Worm (Caenorhabditis elegans) whole organism, L3 larva: Measurements from ENCODE around the gene smcr-8.
A peak's percentile ranks its signal among the peaks of the same experiment; 100 is the strongest.

Experiments
- aly-2 ChIP-seq: fragments of 150-350 bp; optimal IDR thresholded peaks from 2 replicates; lab custom pipeline; 2014; ENCODE audit warnings: missing biosample characterization, missing genetic modification characterization
- ama-1 ChIP-seq: fragments of 150-350 bp; optimal IDR thresholded peaks from 2 replicates; lab custom pipeline; 2018
- ceh-16 ChIP-seq: sonication (generic microtip); optimal IDR thresholded peaks from 2 replicates; lab custom pipeline; 2017; ENCODE audit warnings: missing biosample characterization, missing genetic modification characterization
- ceh-28 ChIP-seq: fragments of 150-350 bp; optimal IDR thresholded peaks from 2 replicates; lab custom pipeline; 2014; ENCODE audit warnings: missing biosample characterization, missing genetic modification reagents, missing genetic modification characterization
- ceh-82 ChIP-seq: fragments of 150-350 bp; optimal IDR thresholded peaks from 2 replicates; lab custom pipeline; 2014; ENCODE audit warnings: missing biosample characterization, missing genetic modification characterization
- daf-12 ChIP-seq: fragments of 150-350 bp; optimal IDR thresholded peaks from 2 replicates; lab custom pipeline; 2014; ENCODE audit warnings: missing biosample characterization, missing genetic modification reagents, missing genetic modification characterization
- egl-27 ChIP-seq: sonication (generic microtip); optimal IDR thresholded peaks from 4 replicates; lab custom pipeline; 2017; ENCODE audit warnings: missing biosample characterization, missing genetic modification reagents, missing genetic modification characterization
- egl-5 ChIP-seq: fragments of 150-350 bp; optimal IDR thresholded peaks from 2 replicates; lab custom pipeline; 2017; ENCODE audit warnings: missing biosample characterization, missing genetic modification reagents, missing genetic modification characterization, inconsistent platforms
- elt-1 ChIP-seq: fragments of 150-350 bp; optimal IDR thresholded peaks from 2 replicates; lab custom pipeline; 2014; ENCODE audit warnings: missing biosample characterization, missing genetic modification characterization
- elt-3 ChIP-seq, 3 experiments: fragments of 150-350 bp in 1 of 3; sonication (generic microtip) in 2 of 3; optimal IDR thresholded peaks; 2 replicates in 2 of 3; 4 replicates in 1 of 3; lab custom pipeline; 2014 to 2017; ENCODE audit warnings: missing biosample characterization in 3 of 3, missing genetic modification characterization in 3 of 3
- fkh-2 ChIP-seq: fragments of 150-350 bp; optimal IDR thresholded peaks from 2 replicates; lab custom pipeline; 2014; ENCODE audit warnings: missing biosample characterization, missing genetic modification reagents, missing genetic modification characterization
- fos-1 ChIP-seq: fragments of 150-350 bp; optimal IDR thresholded peaks from 2 replicates; lab custom pipeline; 2014; ENCODE audit warnings: missing biosample characterization, missing genetic modification characterization
- hmg-11 ChIP-seq: sonication (generic microtip); optimal IDR thresholded peaks from 2 replicates; lab custom pipeline; 2016; ENCODE audit warnings: missing genetic modification characterization, missing compliant biosample characterization
- lin-15B ChIP-seq: fragments of 150-350 bp; optimal IDR thresholded peaks from 2 replicates; lab custom pipeline; 2014; ENCODE audit warnings: missing biosample characterization, missing genetic modification characterization
- lsy-12 ChIP-seq: sonication (generic microtip); optimal IDR thresholded peaks from 2 replicates; lab custom pipeline; 2016; ENCODE audit warnings: mild to moderate bottlenecking, missing genetic modification characterization, missing compliant biosample characterization
- mdl-1 ChIP-seq: fragments of 150-350 bp; optimal IDR thresholded peaks from 2 replicates; lab custom pipeline; 2014; ENCODE audit warnings: missing biosample characterization, missing genetic modification characterization
- nfya-1 ChIP-seq: sonication (generic microtip); optimal IDR thresholded peaks from 2 replicates; lab custom pipeline; 2017; ENCODE audit warnings: missing genetic modification characterization, mild to moderate bottlenecking, missing compliant biosample characterization, antibody characterized with exemption, moderate library complexity; ENCODE audit not compliant: insufficient read depth
- nhr-11 ChIP-seq: fragments of 150-350 bp; optimal IDR thresholded peaks from 2 replicates; lab custom pipeline; 2014; ENCODE audit warnings: missing biosample characterization, missing genetic modification characterization
- nhr-23 ChIP-seq: fragments of 150-350 bp; optimal IDR thresholded peaks from 2 replicates; lab custom pipeline; 2014; ENCODE audit warnings: missing biosample characterization, missing genetic modification reagents, missing genetic modification characterization
- nhr-237 ChIP-seq: fragments of 150-350 bp; optimal IDR thresholded peaks from 2 replicates; lab custom pipeline; 2014; ENCODE audit warnings: missing biosample characterization, missing genetic modification characterization
- nhr-28 ChIP-seq: fragments of 150-350 bp; optimal IDR thresholded peaks from 2 replicates; lab custom pipeline; 2014; ENCODE audit warnings: missing biosample characterization, missing genetic modification characterization
- nhr-43 ChIP-seq: sonication (generic microtip); optimal IDR thresholded peaks from 2 replicates; lab custom pipeline; 2016; ENCODE audit warnings: mild to moderate bottlenecking, missing genetic modification characterization, missing compliant biosample characterization; ENCODE audit not compliant: poor library complexity, severe bottlenecking
- nhr-67 ChIP-seq: fragments of 150-350 bp; optimal IDR thresholded peaks from 2 replicates; lab custom pipeline; 2014; ENCODE audit warnings: missing biosample characterization, missing genetic modification characterization
- nhr-76 ChIP-seq: fragments of 150-350 bp; sonication (generic microtip); optimal IDR thresholded peaks from 5 replicates; lab custom pipeline; 2014; ENCODE audit warnings: missing biosample characterization, missing genetic modification characterization
- pha-4 ChIP-seq: fragments of 150-350 bp; optimal IDR thresholded peaks from 2 replicates; lab custom pipeline; 2014; ENCODE audit warnings: missing biosample characterization, missing genetic modification reagents, missing genetic modification characterization
- pqm-1 ChIP-seq: fragments of 150-350 bp; optimal IDR thresholded peaks from 2 replicates; lab custom pipeline; 2017; ENCODE audit warnings: missing biosample characterization, missing genetic modification characterization, inconsistent platforms
- sea-2 ChIP-seq: fragments of 150-350 bp; sonication (generic microtip); optimal IDR thresholded peaks from 4 replicates; lab custom pipeline; 2014; ENCODE audit warnings: missing biosample characterization, missing genetic modification reagents, missing genetic modification characterization
- skn-1 ChIP-seq: fragments of 150-350 bp; optimal IDR thresholded peaks from 2 replicates; lab custom pipeline; 2014; ENCODE audit warnings: missing biosample characterization, missing genetic modification characterization
- snpc-4 ChIP-seq: fragments of 150-350 bp; optimal IDR thresholded peaks from 2 replicates; lab custom pipeline; 2014; ENCODE audit warnings: missing biosample characterization, missing genetic modification characterization
- unc-39 ChIP-seq: sonication (generic microtip); optimal IDR thresholded peaks from 4 replicates; lab custom pipeline; 2017; ENCODE audit warnings: missing biosample characterization, missing genetic modification characterization
- zag-1 ChIP-seq: fragments of 150-350 bp; optimal IDR thresholded peaks from 2 replicates; lab custom pipeline; 2014; ENCODE audit warnings: missing biosample characterization, missing genetic modification characterization
- ztf-11 ChIP-seq: fragments of 150-350 bp; optimal IDR thresholded peaks from 2 replicates; lab custom pipeline; 2014; ENCODE audit warnings: missing biosample characterization, missing genetic modification characterization

smcr-8 gene

DNA sequence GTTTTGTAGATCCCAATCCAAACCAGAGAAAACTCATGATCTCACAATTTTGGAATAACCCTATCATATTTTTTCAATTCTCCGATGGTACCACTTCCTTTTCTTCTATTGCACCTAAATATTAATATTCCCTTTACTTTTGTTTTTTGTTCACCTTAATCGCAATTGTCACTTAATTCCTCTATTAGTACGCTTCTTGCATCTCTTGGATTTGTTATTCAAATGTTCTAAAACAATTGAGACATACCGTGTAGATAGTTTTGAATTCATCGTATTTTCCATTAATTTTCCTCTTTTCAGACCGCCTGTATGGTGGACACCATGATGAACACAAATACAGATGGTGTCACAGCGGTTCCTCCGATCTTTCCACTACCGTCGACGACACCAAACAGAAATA, 47.4 kb upstream of the smcr-8 start, which contains the start of gene flh-2:
flh-2 (plus strand) TSS at position 301 of the 400 bp plus-strand sequence.
- TF ChIP-seq elt-3 (tag; optimal IDR thresholded peaks at IDR 0.05; lab: Kevin White, UChicago) (no peak), nhr-76 (no peak), pha-4 (tag; lab: Kevin White, UChicago) (no peak), elt-1 (tag; lab: Kevin White, UChicago) (no peak), ceh-16 (tag; lab: Kevin White, UChicago) (no peak), nhr-11 (tag; lab: Kevin White, UChicago) (no peak), lin-15B (tag; lab: Kevin White, UChicago) (no peak), unc-39 (tag; lab: Kevin White, UChicago) (no peak), nhr-43 (tag; lab: Kevin White, UChicago) (no peak), nhr-237 (tag; lab: Kevin White, UChicago) (no peak), ceh-28 (tag; lab: Kevin White, UChicago) (no peak), ztf-11 (tag; lab: Kevin White, UChicago) (no peak)

DNA sequence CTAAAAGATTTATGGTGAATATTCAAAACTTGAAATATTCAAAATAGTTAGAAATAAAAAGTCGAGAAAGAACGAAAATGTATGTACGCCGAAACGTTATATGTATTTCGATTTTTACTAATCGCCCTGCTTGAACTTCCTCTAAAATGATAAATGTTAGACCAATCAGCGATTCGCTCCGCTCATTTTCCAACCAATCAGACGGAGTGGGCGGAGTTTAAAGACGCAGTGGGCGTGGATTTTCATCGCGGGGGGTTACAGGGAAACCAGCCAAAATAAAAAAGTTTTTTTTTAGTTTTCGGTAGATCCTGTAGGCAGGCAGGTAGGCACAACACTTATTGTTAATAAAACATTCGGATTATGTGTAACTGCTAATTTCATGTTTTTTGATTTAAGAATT, 46.2 kb upstream of the smcr-8 start:
- TF ChIP-seq nfya-1 (tag; lab: Kevin White, UChicago) (peak; percentile 94), mdl-1 (no peak)

DNA sequence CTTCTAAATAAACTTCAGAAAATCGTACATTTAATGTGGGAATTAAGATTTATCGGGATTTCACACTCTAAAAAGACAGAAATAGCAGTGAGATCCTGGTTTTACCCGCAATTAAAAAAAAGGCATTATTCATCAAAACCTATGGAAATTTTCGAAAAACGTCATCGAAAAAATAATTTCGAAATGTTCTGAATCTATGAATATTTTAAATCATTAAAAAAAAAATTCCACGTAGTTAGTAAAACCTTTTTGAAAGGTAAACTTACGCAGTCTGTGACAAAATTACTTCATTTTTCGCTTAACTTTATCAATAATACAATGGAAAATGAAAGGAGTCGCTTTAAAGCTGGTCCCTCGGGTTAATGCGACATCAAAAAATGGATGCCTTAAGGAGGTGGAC, 42.6 kb upstream of the smcr-8 start, which contains the start of gene C26E6.1:
C26E6.1 (plus strand) TSS at position 301 of the 400 bp plus-strand sequence.
- TF ChIP-seq ceh-28 (tag; lab: Kevin White, UChicago) (no peak), snpc-4 (tag; lab: Kevin White, UChicago) (no peak), ztf-11 (tag; lab: Kevin White, UChicago) (no peak), lsy-12 (tag; lab: Kevin White, UChicago) (no peak), daf-12 (tag; lab: Kevin White, UChicago) (no peak), pha-4 (tag; lab: Kevin White, UChicago) (no peak), ceh-82 (tag; lab: Kevin White, UChicago) (no peak), sea-2 (GFP tag; lab: Kevin White, UChicago) (no peak), ama-1 (lab: Kevin White, UChicago) (no peak), aly-2 (tag; lab: Kevin White, UChicago) (no peak), skn-1 (no peak), mdl-1 (no peak), egl-5 (tag; lab: Kevin White, UChicago) (no peak)

DNA sequence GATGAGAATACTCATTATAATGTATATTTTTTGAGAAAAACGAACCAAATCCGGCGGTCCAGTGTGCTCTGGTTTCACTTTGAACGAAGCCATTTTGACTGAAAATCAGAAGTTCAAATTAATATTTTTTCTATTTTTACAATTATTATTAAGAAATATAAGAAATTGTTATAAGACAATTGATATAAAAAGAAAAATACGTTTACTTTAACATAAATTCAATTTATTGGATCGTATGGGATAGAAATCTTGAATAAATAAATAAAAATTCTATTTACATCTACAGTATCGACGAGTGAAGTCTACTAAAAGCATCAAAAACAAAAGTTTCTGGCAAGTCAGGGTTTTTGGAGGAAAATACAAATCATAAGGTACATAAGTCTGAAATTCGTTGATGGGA, 39.0 kb upstream of the smcr-8 start, which contains the start of gene C27F2.4:
C27F2.4 (minus strand) TSS at position 101 of the 400 bp plus-strand sequence.
- no peak for TF ChIP-seq pqm-1 (tag; lab: Kevin White, UChicago)
- TF ChIP-seq hmg-11 (tag; lab: Kevin White, UChicago) = no peak
- TF ChIP-seq nhr-67 = no peak
- TF ChIP-seq fkh-2 (tag; lab: Kevin White, UChicago) = no peak
- no peak for TF ChIP-seq ama-1 (lab: Kevin White, UChicago)
- no peak for TF ChIP-seq ztf-11 (tag; lab: Kevin White, UChicago)
- TF ChIP-seq nhr-43 (tag; lab: Kevin White, UChicago) = no peak
- TF ChIP-seq snpc-4 (tag; lab: Kevin White, UChicago) = no peak
- no peak for TF ChIP-seq nhr-28 (tag; lab: Kevin White, UChicago)
- TF ChIP-seq aly-2 (tag; lab: Kevin White, UChicago) = no peak
- TF ChIP-seq lin-15B (tag; lab: Kevin White, UChicago) = no peak
- no peak for TF ChIP-seq elt-1 (tag; lab: Kevin White, UChicago)
- TF ChIP-seq egl-27 (tag; lab: Kevin White, UChicago) = no peak
- no peak for TF ChIP-seq nhr-237 (tag; lab: Kevin White, UChicago)
- TF ChIP-seq fos-1 = no peak
- no peak for TF ChIP-seq daf-12 (tag; lab: Kevin White, UChicago)
- TF ChIP-seq nhr-11 (tag; lab: Kevin White, UChicago) = no peak
- TF ChIP-seq ceh-16 (tag; lab: Kevin White, UChicago) = no peak

DNA sequence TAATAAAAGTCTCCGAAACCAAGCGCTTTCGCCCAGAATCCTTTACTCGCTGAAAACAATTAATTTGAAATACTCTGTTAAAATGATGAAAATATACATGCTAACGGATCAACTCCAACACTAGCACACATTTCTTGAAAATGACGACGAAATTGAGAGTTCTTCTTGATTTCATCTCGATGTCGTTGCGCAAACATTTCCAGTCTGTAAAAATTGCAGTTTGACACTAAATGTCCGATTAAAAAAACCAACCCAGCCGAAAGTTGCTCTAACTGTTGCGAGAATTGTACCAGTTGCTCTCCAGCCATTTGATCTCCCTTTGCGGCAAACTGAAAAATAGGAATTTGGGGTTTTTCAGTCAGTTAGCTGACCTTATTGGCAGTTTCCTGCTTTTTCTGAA, 37.9 kb upstream of the smcr-8 start:
- TF ChIP-seq elt-1 (tag; lab: Kevin White, UChicago) = no peak
- no peak for TF ChIP-seq zag-1 (tag; lab: Kevin White, UChicago)
- TF ChIP-seq sea-2 (GFP tag; lab: Kevin White, UChicago) = no peak
- TF ChIP-seq nhr-28 (tag; lab: Kevin White, UChicago) = no peak
- no peak for TF ChIP-seq nhr-23 (tag; lab: Kevin White, UChicago)
- no peak for TF ChIP-seq egl-5 (tag; lab: Kevin White, UChicago)
- no peak for TF ChIP-seq aly-2 (tag; lab: Kevin White, UChicago)
